Fruit fly (Drosophila melanogaster) whole organism, embryonic: ENCODE results near the gene Rgl.

Experiments used
- Bteb2 ChIP-seq: fragments of 200-800 bp; sonication (Bioruptor generic); optimal IDR thresholded peaks from 2 replicates; lab custom pipeline; 2016; ENCODE audit warnings: missing biosample characterization, missing genetic modification characterization
- C15 ChIP-seq: fragments of 200-800 bp; sonication (Bioruptor generic); IDR thresholded peaks from 3 replicates; pipeline ENCODE4 v1.3.6; 2022; ENCODE audit warnings: missing biosample characterization, missing genetic modification characterization
- CG10267 ChIP-seq: fragments of 200-800 bp; sonication (Bioruptor generic); optimal IDR thresholded peaks from 2 replicates; lab custom pipeline; 2018; ENCODE audit warnings: missing biosample characterization, mild to moderate bottlenecking, missing genetic modification characterization, moderate library complexity
- CG11695 ChIP-seq: fragments of 200-800 bp; sonication (Bioruptor generic); IDR thresholded peaks from 3 replicates; pipeline ENCODE4 v1.3.6; 2022; ENCODE audit warnings: missing biosample characterization, missing genetic modification characterization
- CG11723 ChIP-seq: fragments of 200-800 bp; sonication (Bioruptor generic); optimal IDR thresholded peaks from 2 replicates; lab custom pipeline; 2017; ENCODE audit warnings: missing biosample characterization, mild to moderate bottlenecking, missing genetic modification characterization
- CG12299 ChIP-seq: fragments of 200-800 bp; sonication (Bioruptor generic); optimal IDR thresholded peaks from 2 replicates; lab custom pipeline; 2018; ENCODE audit warnings: missing biosample characterization, mild to moderate bottlenecking, missing genetic modification characterization
- CG13775 ChIP-seq: fragments of 200-800 bp; sonication (Bioruptor generic); optimal IDR thresholded peaks from 3 replicates; lab custom pipeline; 2017; ENCODE audit warnings: missing biosample characterization, mild to moderate bottlenecking, missing genetic modification characterization
- CG14860 ChIP-seq: fragments of 200-800 bp; sonication (Bioruptor generic); IDR thresholded peaks from 3 replicates; pipeline ENCODE4 v1.3.6; 2022; ENCODE audit warnings: missing biosample characterization, missing genetic modification characterization; ENCODE audit not compliant: partially characterized antibody
- CG17186 ChIP-seq: fragments of 200-800 bp; sonication (Bioruptor generic); optimal IDR thresholded peaks from 3 replicates; lab custom pipeline; 2017; ENCODE audit warnings: missing biosample characterization, missing genetic modification reagents, missing genetic modification characterization
- CG18619 ChIP-seq: fragments of 200-800 bp; sonication (Bioruptor generic); optimal IDR thresholded peaks from 3 replicates; lab custom pipeline; 2017; ENCODE audit warnings: missing biosample characterization, mild to moderate bottlenecking, missing genetic modification characterization
- CG2120 ChIP-seq: fragments of 200-800 bp; sonication (Bioruptor generic); optimal IDR thresholded peaks from 3 replicates; lab custom pipeline; 2016; ENCODE audit warnings: missing biosample characterization, missing genetic modification characterization
- CG2202 ChIP-seq: fragments of 200-800 bp; sonication (Bioruptor generic); optimal IDR thresholded peaks from 2 replicates; lab custom pipeline; 2018; ENCODE audit warnings: missing biosample characterization, mild to moderate bottlenecking, missing genetic modification characterization
- CG2712 ChIP-seq: fragments of 200-800 bp; optimal IDR thresholded peaks from 3 replicates; lab custom pipeline; 2019; ENCODE audit warnings: missing biosample characterization, mild to moderate bottlenecking, missing genetic modification characterization, moderate library complexity
- CG30431 ChIP-seq: fragments of 200-800 bp; sonication (Bioruptor generic); optimal IDR thresholded peaks from 2 replicates; lab custom pipeline; 2017; ENCODE audit warnings: missing biosample characterization, missing genetic modification characterization
- CG31441 ChIP-seq: fragments of 200-800 bp; sonication (Bioruptor generic); IDR thresholded peaks from 2 replicates; pipeline ENCODE4 v1.3.6; 2022; ENCODE audit warnings: missing biosample characterization, missing genetic modification characterization
- CG3281 ChIP-seq: fragments of 200-800 bp; sonication (Bioruptor generic); optimal IDR thresholded peaks from 3 replicates; lab custom pipeline; 2017; ENCODE audit warnings: missing biosample characterization, mild to moderate bottlenecking, missing genetic modification characterization
- CG5180 ChIP-seq: fragments of 200-800 bp; sonication (Bioruptor generic); optimal IDR thresholded peaks from 3 replicates; lab custom pipeline; 2017; ENCODE audit warnings: missing biosample characterization, missing genetic modification characterization, mild to moderate bottlenecking, moderate library complexity, missing genetic modification reagents
- CG5245 ChIP-seq: fragments of 200-800 bp; sonication (Bioruptor generic); optimal IDR thresholded peaks from 3 replicates; lab custom pipeline; 2016; ENCODE audit warnings: missing biosample characterization, missing genetic modification characterization
- CG6765 ChIP-seq: fragments of 200-800 bp; sonication (Bioruptor generic); optimal IDR thresholded peaks from 3 replicates; lab custom pipeline; 2017; ENCODE audit warnings: missing biosample characterization, mild to moderate bottlenecking, missing genetic modification characterization
- CG7745 ChIP-seq: fragments of 200-800 bp; sonication (Bioruptor generic); optimal IDR thresholded peaks from 2 replicates; lab custom pipeline; 2018; ENCODE audit warnings: missing biosample characterization, mild to moderate bottlenecking, missing genetic modification characterization, moderate library complexity
- CG7839 ChIP-seq: fragments of 200-800 bp; sonication (Bioruptor generic); optimal IDR thresholded peaks from 3 replicates; lab custom pipeline; 2018; ENCODE audit warnings: missing biosample characterization, mild to moderate bottlenecking, missing genetic modification characterization, moderate library complexity
- CG9609 ChIP-seq: fragments of 200-800 bp; sonication (Bioruptor generic); optimal IDR thresholded peaks from 3 replicates; lab custom pipeline; 2016; ENCODE audit warnings: missing biosample characterization, missing genetic modification characterization
- E2f2 ChIP-seq: fragments of 200-800 bp; sonication (Bioruptor generic); IDR thresholded peaks from 2 replicates; pipeline ENCODE4 v1.3.6; 2022; ENCODE audit warnings: missing biosample characterization, missing genetic modification characterization
- Gsc ChIP-seq: fragments of 200-800 bp; sonication (Bioruptor generic); IDR thresholded peaks from 2 replicates; pipeline ENCODE4 v1.3.6; 2022; ENCODE audit warnings: missing biosample characterization, missing genetic modification characterization
- H15 ChIP-seq: fragments of 200-800 bp; sonication (Bioruptor generic); IDR thresholded peaks from 3 replicates; pipeline ENCODE4 v1.3.6; 2022; ENCODE audit warnings: missing biosample characterization, missing genetic modification characterization
- MBD-R2 ChIP-seq: fragments of 200-800 bp; sonication (Bioruptor generic); IDR thresholded peaks from 2 replicates; pipeline ENCODE4 v1.3.6; 2022; ENCODE audit warnings: missing biosample characterization, missing genetic modification characterization
- Mes4 ChIP-seq: fragments of 200-800 bp; sonication (Bioruptor generic); optimal IDR thresholded peaks from 2 replicates; lab custom pipeline; 2016; ENCODE audit warnings: missing biosample characterization, missing genetic modification characterization
- Myb ChIP-seq: fragments of 200-800 bp; sonication (Bioruptor generic); optimal IDR thresholded peaks from 2 replicates; lab custom pipeline; 2016; ENCODE audit warnings: missing biosample characterization, missing genetic modification characterization
- Oaz ChIP-seq: fragments of 200-800 bp; sonication (Bioruptor generic); IDR thresholded peaks from 2 replicates; pipeline ENCODE4 v1.3.6; 2022; ENCODE audit warnings: missing biosample characterization, missing genetic modification characterization
- Vsx1 ChIP-seq: fragments of 200-800 bp; sonication (Bioruptor generic); optimal IDR thresholded peaks from 2 replicates; lab custom pipeline; 2017; ENCODE audit warnings: missing biosample characterization, mild to moderate bottlenecking, missing genetic modification characterization, missing genetic modification reagents
- YL-1 ChIP-seq: fragments of 200-800 bp; sonication (Bioruptor generic); optimal IDR thresholded peaks from 3 replicates; lab custom pipeline; 2017; ENCODE audit warnings: missing biosample characterization, mild to moderate bottlenecking, missing genetic modification characterization
- abd-A ChIP-seq: fragments of 200-800 bp; sonication (Bioruptor generic); optimal IDR thresholded peaks from 3 replicates; lab custom pipeline; 2019; ENCODE audit warnings: missing biosample characterization, mild to moderate bottlenecking, missing genetic modification characterization, moderate library complexity
- ap ChIP-seq: fragments of 200-800 bp; sonication (Bioruptor generic); IDR thresholded peaks from 2 replicates; pipeline ENCODE4 v1.3.6; 2022; ENCODE audit warnings: missing biosample characterization, missing genetic modification characterization
- ase ChIP-seq: fragments of 200-800 bp; sonication (Bioruptor generic); IDR thresholded peaks from 3 replicates; pipeline ENCODE4 v1.3.6; 2022; ENCODE audit warnings: missing biosample characterization, missing genetic modification characterization
- ash1 ChIP-seq: fragments of 200-800 bp; sonication (Bioruptor generic); optimal IDR thresholded peaks from 2 replicates; lab custom pipeline; 2018; ENCODE audit warnings: missing biosample characterization, mild to moderate bottlenecking, missing genetic modification characterization
- crc ChIP-seq: fragments of 200-800 bp; sonication (Bioruptor generic); optimal IDR thresholded peaks from 2 replicates; lab custom pipeline; 2016; ENCODE audit warnings: missing biosample characterization, missing genetic modification characterization
- dan ChIP-seq: fragments of 200-800 bp; sonication (Bioruptor generic); IDR thresholded peaks from 2 replicates; pipeline ENCODE4 v1.3.6; 2022; ENCODE audit warnings: missing biosample characterization, missing genetic modification characterization
- fru ChIP-seq: fragments of >200 bp; optimal IDR thresholded peaks from 2 replicates; lab custom pipeline; 2017
- gem ChIP-seq: fragments of 200-800 bp; sonication (Bioruptor generic); optimal IDR thresholded peaks from 2 replicates; lab custom pipeline; 2019; ENCODE audit warnings: missing biosample characterization, mild to moderate bottlenecking, missing genetic modification characterization, moderate library complexity
- h ChIP-seq: fragments of >200 bp; optimal IDR thresholded peaks from 2 replicates; lab custom pipeline; 2017
- ind ChIP-seq: fragments of 200-800 bp; sonication (Bioruptor generic); optimal IDR thresholded peaks from 3 replicates; lab custom pipeline; 2016; ENCODE audit warnings: missing biosample characterization, missing genetic modification characterization
- jumu ChIP-seq: fragments of 200-800 bp; sonication (Bioruptor generic); optimal IDR thresholded peaks from 3 replicates; lab custom pipeline; 2016; ENCODE audit warnings: missing biosample characterization, missing genetic modification characterization
- lmd ChIP-seq: fragments of 200-800 bp; sonication (Bioruptor generic); IDR thresholded peaks from 2 replicates; pipeline ENCODE4 v1.3.6; 2022; ENCODE audit warnings: missing biosample characterization, missing genetic modification characterization
- otp ChIP-seq: fragments of 200-800 bp; sonication (Bioruptor generic); IDR thresholded peaks from 3 replicates; pipeline ENCODE4, ENCODE4 v1.3.6; 2022; ENCODE audit warnings: missing biosample characterization, missing genetic modification characterization
- row ChIP-seq: fragments of 200-800 bp; sonication (Bioruptor generic); IDR thresholded peaks from 3 replicates; pipeline ENCODE4 v1.3.6; 2022; ENCODE audit warnings: missing biosample characterization, missing genetic modification characterization
- run ChIP-seq: fragments of 200-800 bp; sonication (Bioruptor generic); optimal IDR thresholded peaks from 3 replicates; lab custom pipeline; 2018; ENCODE audit warnings: missing biosample characterization, mild to moderate bottlenecking, missing genetic modification characterization
- tll ChIP-seq, 2 experiments: fragments of 200-800 bp in 1 of 2; fragments of >200 bp in 1 of 2; sonication (Bioruptor generic) in 1 of 2; optimal IDR thresholded peaks; 2 replicates each; lab custom pipeline; 2017 to 2019; ENCODE audit warnings: missing biosample characterization in 2 of 2, missing genetic modification characterization in 2 of 2, mild to moderate bottlenecking in 1 of 2, moderate library complexity in 1 of 2
- tna ChIP-seq: fragments of 200-800 bp; sonication (Bioruptor generic); IDR thresholded peaks from 2 replicates; pipeline ENCODE4 v1.3.6; 2022; ENCODE audit warnings: missing biosample characterization, missing genetic modification characterization; ENCODE audit not compliant: partially characterized antibody
- ttk ChIP-seq: fragments of 200-800 bp; sonication (Bioruptor generic); IDR thresholded peaks from 2 replicates; pipeline ENCODE4 v2.1.2; 2022; ENCODE audit warnings: missing biosample characterization, missing genetic modification characterization
- wdn ChIP-seq: fragments of 200-800 bp; sonication (Bioruptor generic); IDR thresholded peaks from 2 replicates; pipeline ENCODE4 v1.3.6; 2022; ENCODE audit warnings: missing biosample characterization, missing genetic modification characterization
- z ChIP-seq: fragments of 200-800 bp; sonication (Bioruptor generic); IDR thresholded peaks from 3 replicates; pipeline ENCODE4 v1.3.6; 2022; ENCODE audit warnings: missing biosample characterization, missing genetic modification characterization
- zfh2 ChIP-seq: fragments of 200-800 bp; sonication (Bioruptor generic); optimal IDR thresholded peaks from 2 replicates; lab custom pipeline; 2016; ENCODE audit warnings: missing biosample characterization, missing genetic modification characterization

Rgl gene

DNA sequence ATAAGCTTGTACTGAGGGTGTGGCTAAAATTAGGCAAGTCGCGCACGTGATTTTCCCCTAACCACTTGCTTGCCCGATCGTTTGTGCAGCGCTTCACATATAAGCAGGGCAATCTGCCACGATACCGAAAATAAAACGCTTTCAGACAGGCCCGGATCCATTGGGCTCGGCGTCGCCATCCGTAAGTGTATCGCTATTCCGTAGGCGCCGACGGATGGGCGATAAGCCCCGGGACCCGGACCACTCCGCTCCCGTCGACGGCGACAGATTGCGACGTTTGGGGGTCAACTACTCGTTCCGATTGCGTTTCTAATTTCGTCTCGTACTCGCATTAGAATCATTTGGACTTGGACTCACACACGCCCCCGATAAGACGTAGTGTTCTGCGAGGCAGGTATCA lies 62.7 kb downstream of the Rgl start (continued):
- TF ChIP-seq CG30431: peak; percentile 80
- TF ChIP-seq z (GFP tag; lab: Robert Waterston, UW): peak; percentile 60; the same call in 2 of the 3 replicates
- TF ChIP-seq tll (GFP tag; optimal IDR thresholded peaks at IDR 0.05; lab: Kevin White, UChicago): no peak
- peak; percentile 78 for TF ChIP-seq Myb
- TF ChIP-seq h: no peak
- peak; percentile 58 for TF ChIP-seq crc (GFP tag; lab: Kevin White, UChicago)
- TF ChIP-seq E2f2 (GFP tag; lab: Robert Waterston, UW): peak; percentile 57
- no peak for TF ChIP-seq CG7745 (tag; lab: Kevin White, UChicago)
- TF ChIP-seq run (tag; lab: Kevin White, UChicago): peak; percentile 4
- peak; percentile 84 for TF ChIP-seq Oaz (GFP tag; lab: Robert Waterston, UW)
- peak; percentile 67 for TF ChIP-seq Bteb2 (GFP tag; lab: Kevin White, UChicago)
- TF ChIP-seq fru (lab: Kevin White, UChicago): no peak
- no peak for TF ChIP-seq CG17186
- peak; percentile 91 for TF ChIP-seq ase (GFP tag; lab: Robert Waterston, UW)
- TF ChIP-seq row: peak; percentile 99
- TF ChIP-seq zfh2 (GFP tag; lab: Kevin White, UChicago): peak; percentile 87
- TF ChIP-seq ash1 (GFP tag; lab: Kevin White, UChicago): peak; percentile 21
- TF ChIP-seq CG6765 (GFP tag; lab: Kevin White, UChicago): no peak
- TF ChIP-seq otp: peak; percentile 95
- TF ChIP-seq ttk: peak; percentile 95; the same call in 1 of the 2 replicates
- peak; percentile 84 for TF ChIP-seq ind (GFP tag; lab: Kevin White, UChicago)
- TF ChIP-seq CG2202 (tag; lab: Kevin White, UChicago): no peak
- TF ChIP-seq CG10267 (tag; lab: Kevin White, UChicago): no peak
- peak; percentile 86 for TF ChIP-seq H15
- TF ChIP-seq CG11723 (GFP tag; lab: Kevin White, UChicago): peak; percentile 59
- TF ChIP-seq Mes4 (GFP tag; lab: Kevin White, UChicago): peak; percentile 73
- no peak for TF ChIP-seq MBD-R2 (GFP tag; lab: Robert Waterston, UW)
- TF ChIP-seq CG7839 (tag; lab: Kevin White, UChicago): peak; percentile 90
- TF ChIP-seq abd-A (tag; lab: Kevin White, UChicago): no peak
- peak; percentile 66; the same call in 1 of the 3 replicates for TF ChIP-seq C15 (GFP tag; lab: Robert Waterston, UW)
- peak; percentile 84 for TF ChIP-seq dan (GFP tag; lab: Robert Waterston, UW)
- peak; percentile 88 for TF ChIP-seq ap (GFP tag; lab: Robert Waterston, UW)
- TF ChIP-seq lmd (GFP tag; lab: Robert Waterston, UW): peak; percentile 96
- TF ChIP-seq CG2120 (GFP tag; lab: Kevin White, UChicago): peak; percentile 96
- TF ChIP-seq CG5180 (GFP tag; lab: Kevin White, UChicago): no peak
- TF ChIP-seq tna (GFP tag; lab: Robert Waterston, UW): peak; percentile 56; the same call in 1 of the 2 replicates
- TF ChIP-seq Gsc (GFP tag; lab: Robert Waterston, UW): no peak
- TF ChIP-seq CG31441 (GFP tag; lab: Robert Waterston, UW): peak; percentile 56; the same call in 1 of the 2 replicates
- TF ChIP-seq CG5245: no peak
- 0 out of 3 replicates have a peak, but pooled peaks have one; percentile 41 for TF ChIP-seq CG14860 (GFP tag; lab: Robert Waterston, UW)
- TF ChIP-seq gem (tag; lab: Kevin White, UChicago): peak; percentile 87
- peak; percentile 75 for TF ChIP-seq CG11695
- no peak for TF ChIP-seq Vsx1
- TF ChIP-seq wdn (GFP tag; lab: Robert Waterston, UW): peak; percentile 92
- peak; percentile 88 for TF ChIP-seq CG9609 (GFP tag; lab: Kevin White, UChicago)
- TF ChIP-seq CG12299 (tag; lab: Kevin White, UChicago): peak; percentile 58
- no peak for TF ChIP-seq CG3281 (GFP tag; lab: Kevin White, UChicago)
- TF ChIP-seq CG2712 (tag; lab: Kevin White, UChicago): peak; percentile 67
- peak; percentile 44 for TF ChIP-seq CG13775 (GFP tag; lab: Kevin White, UChicago)
- TF ChIP-seq CG18619 (GFP tag; lab: Kevin White, UChicago): peak; percentile 83
- TF ChIP-seq YL-1 (GFP tag; lab: Kevin White, UChicago): no peak
- peak; percentile 92 for TF ChIP-seq jumu (GFP tag; lab: Kevin White, UChicago)
